Fruit fly (Drosophila melanogaster): ENCODE measurements around the gene FoxK.

The FoxK gene

dm6 chr3L:11107432-11107831 lies 13.2 kb downstream of the FoxK start, which contains the start of gene CG32073:
Gene CG32073, minus strand, starts transcription at chr3L:11107582.
- TF ChIP-seq Opbp (GFP tag; IDR thresholded peaks at IDR 0.05; ENCODE audit: partially characterized antibody) = no peak
- TF ChIP-seq CG18764 (GFP tag; optimal IDR thresholded peaks at IDR 0.05) = peak; percentile 75
- TF ChIP-seq MBD-R2 (GFP tag; IDR thresholded peaks at IDR 0.05) = no peak
- peak; percentile 29 for TF ChIP-seq CG2875 (GFP tag; optimal IDR thresholded peaks at IDR 0.05)
- TF ChIP-seq Nf-YC (tag; optimal IDR thresholded peaks at IDR 0.05) = no peak
- TF ChIP-seq Sry-β (GFP tag; optimal IDR thresholded peaks at IDR 0.05) = peak; percentile 16
- TF ChIP-seq CG32772 (GFP tag; IDR thresholded peaks at IDR 0.05) = no peak
- peak; percentile 40 for TF ChIP-seq CG10543 (GFP tag; optimal IDR thresholded peaks at IDR 0.05)
- peak; percentile 1 for TF ChIP-seq org-1 (GFP tag; optimal IDR thresholded peaks at IDR 0.05)
- peak; percentile 23 for TF ChIP-seq Asciz (GFP tag; optimal IDR thresholded peaks at IDR 0.05)
- peak; percentile 10 for TF ChIP-seq CG17359 (tag; optimal IDR thresholded peaks at IDR 0.05)
- no peak for TF ChIP-seq Oli (tag; optimal IDR thresholded peaks at IDR 0.05)
- no peak for TF ChIP-seq CG7963 (GFP tag; IDR thresholded peaks at IDR 0.05; ENCODE audit: partially characterized antibody)
- peak; percentile 42 for TF ChIP-seq CG5180 (GFP tag; optimal IDR thresholded peaks at IDR 0.05)
- peak; percentile 44 for TF ChIP-seq CG2712 (tag; optimal IDR thresholded peaks at IDR 0.05)
- TF ChIP-seq CG10267 (tag; optimal IDR thresholded peaks at IDR 0.05) = peak; percentile 25
- peak; percentile 17 for TF ChIP-seq Meics (GFP tag; optimal IDR thresholded peaks at IDR 0.05)
- TF ChIP-seq Max (GFP tag; optimal IDR thresholded peaks at IDR 0.05) = peak; percentile 35
- TF ChIP-seq Sox100B (GFP tag; optimal IDR thresholded peaks at IDR 0.05) = peak; percentile 66
- TF ChIP-seq Dek (tag; optimal IDR thresholded peaks at IDR 0.05) = peak; percentile 17
- no peak for TF ChIP-seq CG2889 (GFP tag; IDR thresholded peaks at IDR 0.05)
- peak; percentile 29 for TF ChIP-seq Sry-δ (GFP tag; optimal IDR thresholded peaks at IDR 0.05)
- peak; percentile 56 for TF ChIP-seq Fer1 (GFP tag; optimal IDR thresholded peaks at IDR 0.05)
- TF ChIP-seq CG1792 (GFP tag; optimal IDR thresholded peaks at IDR 0.05) = peak; percentile 52
- TF ChIP-seq unpg (GFP tag; optimal IDR thresholded peaks at IDR 0.05) = peak; percentile 49
- TF ChIP-seq CHES-1-like (GFP tag; optimal IDR thresholded peaks at IDR 0.05) = no peak
- peak; percentile 23 for TF ChIP-seq gcm (GFP tag; optimal IDR thresholded peaks at IDR 0.05)
- peak; percentile 26 for TF ChIP-seq CG3407 (GFP tag; optimal IDR thresholded peaks at IDR 0.05)
- TF ChIP-seq onecut (GFP tag; IDR thresholded peaks at IDR 0.05) = no peak
- TF ChIP-seq sens (GFP tag) = no peak
- peak; percentile 28 for TF ChIP-seq CG4854 (GFP tag; optimal IDR thresholded peaks at IDR 0.05)
- TF ChIP-seq sob (GFP tag; IDR thresholded peaks at IDR 0.05) = peak; percentile 40; the same call in 1 of the 2 replicates
- TF ChIP-seq CG11695 (GFP tag; IDR thresholded peaks at IDR 0.05) = 0 out of 3 replicates have a peak, but pooled peaks have one; percentile 20
- TF ChIP-seq CG6683 (GFP tag; optimal IDR thresholded peaks at IDR 0.05) = peak; percentile 40
- TF ChIP-seq C15 (GFP tag; IDR thresholded peaks at IDR 0.05) = peak; percentile 22; the same call in 1 of the 3 replicates
- TF ChIP-seq CG15073 (GFP tag; optimal IDR thresholded peaks at IDR 0.05) = no peak
- TF ChIP-seq scrt (GFP tag; optimal IDR thresholded peaks at IDR 0.05) = no peak
- no peak for TF ChIP-seq Hr51 (GFP tag; optimal IDR thresholded peaks at IDR 0.05)
- TF ChIP-seq fd96Cb (tag; optimal IDR thresholded peaks at IDR 0.05) = peak; percentile 28
- TF ChIP-seq HHEX (GFP tag; optimal IDR thresholded peaks at IDR 0.05) = peak; percentile 51
- TF ChIP-seq Trl (optimal IDR thresholded peaks at IDR 0.05) = no peak
- peak; percentile 36 for TF ChIP-seq Trl (GFP tag; optimal IDR thresholded peaks at IDR 0.05)
- no peak for TF ChIP-seq CG16813 (GFP tag; IDR thresholded peaks at IDR 0.05; ENCODE audit: partially characterized antibody)
- no peak for TF ChIP-seq pfk (GFP tag; optimal IDR thresholded peaks at IDR 0.05)
- peak; percentile 67 for TF ChIP-seq Vsx1 (GFP tag; optimal IDR thresholded peaks at IDR 0.05)
- peak; percentile 38 for TF ChIP-seq caup (GFP tag; optimal IDR thresholded peaks at IDR 0.05; ENCODE audit: severe bottlenecking)
- peak; percentile 21 for TF ChIP-seq CG15696 (tag; optimal IDR thresholded peaks at IDR 0.05)
- TF ChIP-seq Fer3 (tag; optimal IDR thresholded peaks at IDR 0.05) = no peak
- peak; percentile 36; the same call in 1 of the 2 replicates for TF ChIP-seq vvl (GFP tag; IDR thresholded peaks at IDR 0.05)
- TF ChIP-seq CG12071 (GFP tag; optimal IDR thresholded peaks at IDR 0.05) = peak; percentile 75
